Worm (Caenorhabditis elegans) whole organism, L2 larva: ENCODE data around the gene msp-64.

Experiments
- Y55F3AM.14 ChIP-seq: fragments of 200-800 bp; sonication (Bioruptor generic); optimal IDR thresholded peaks from 2 replicates; lab custom pipeline; 2018; ENCODE audit warnings: mild to moderate bottlenecking, missing genetic modification characterization, missing compliant biosample characterization
- alr-1 ChIP-seq: fragments of 150-350 bp; optimal IDR thresholded peaks from 2 replicates; lab custom pipeline; 2014; ENCODE audit warnings: missing biosample characterization, missing genetic modification characterization
- nhr-12 ChIP-seq: fragments of 150-350 bp; optimal IDR thresholded peaks from 2 replicates; lab custom pipeline; 2014; ENCODE audit warnings: missing biosample characterization, missing genetic modification characterization
- nhr-77 ChIP-seq: fragments of 150-350 bp; optimal IDR thresholded peaks from 2 replicates; lab custom pipeline; 2014; ENCODE audit warnings: missing biosample characterization, missing genetic modification characterization
- snpc-4 ChIP-seq: fragments of 150-350 bp; optimal IDR thresholded peaks from 2 replicates; lab custom pipeline; 2014; ENCODE audit warnings: missing biosample characterization, missing genetic modification characterization
- unc-39 ChIP-seq: fragments of 150-350 bp; optimal IDR thresholded peaks from 2 replicates; lab custom pipeline; 2014; ENCODE audit warnings: missing biosample characterization, missing genetic modification characterization
- unc-62 ChIP-seq: fragments of 150-350 bp; optimal IDR thresholded peaks from 2 replicates; lab custom pipeline; 2014; ENCODE audit warnings: missing biosample characterization, missing genetic modification reagents, missing genetic modification characterization

- TF ChIP-seq snpc-4 (tag; lab: Kevin White, UChicago), result no peak
- TF ChIP-seq nhr-12, result no peak
- no peak for TF ChIP-seq unc-39 (tag; lab: Kevin White, UChicago)
- no peak for TF ChIP-seq nhr-77 (tag; lab: Kevin White, UChicago)
- TF ChIP-seq Y55F3AM.14 (GFP tag; lab: Kevin White, UChicago), result no peak
- no peak for TF ChIP-seq alr-1 (tag; lab: Kevin White, UChicago)
- no peak for TF ChIP-seq unc-62 (GFP tag; lab: Kevin White, UChicago)
Measured at ce11 chrII:5829940-5830424, 19.9 kb upstream of the msp-64 start, which contains the start of gene col-74.
